Worm (Caenorhabditis elegans) whole organism, L4 larva: Measurements from ENCODE around the gene C49C8.3.

Experiments used
- R02D3.7 ChIP-seq: fragments of 150-350 bp; sonication (generic microtip); optimal IDR thresholded peaks from 3 replicates; lab custom pipeline; 2014; ENCODE audit warnings: missing biosample characterization, missing genetic modification characterization
- lin-39 ChIP-seq: fragments of 150-350 bp; optimal IDR thresholded peaks from 2 replicates; lab custom pipeline; 2014; ENCODE audit warnings: missing biosample characterization, missing genetic modification reagents, missing genetic modification characterization
- nhr-28 ChIP-seq: fragments of 150-350 bp; optimal IDR thresholded peaks from 2 replicates; lab custom pipeline; 2014; ENCODE audit warnings: missing biosample characterization, missing genetic modification characterization
- rbr-2 ChIP-seq: sonication (generic microtip); optimal IDR thresholded peaks from 2 replicates; lab custom pipeline; 2016; ENCODE audit warnings: missing genotype, missing genetic modification characterization, missing compliant biosample characterization
- zag-1 ChIP-seq: fragments of 150-350 bp; optimal IDR thresholded peaks from 2 replicates; lab custom pipeline; 2014; ENCODE audit warnings: missing biosample characterization, missing genetic modification characterization

DNA sequence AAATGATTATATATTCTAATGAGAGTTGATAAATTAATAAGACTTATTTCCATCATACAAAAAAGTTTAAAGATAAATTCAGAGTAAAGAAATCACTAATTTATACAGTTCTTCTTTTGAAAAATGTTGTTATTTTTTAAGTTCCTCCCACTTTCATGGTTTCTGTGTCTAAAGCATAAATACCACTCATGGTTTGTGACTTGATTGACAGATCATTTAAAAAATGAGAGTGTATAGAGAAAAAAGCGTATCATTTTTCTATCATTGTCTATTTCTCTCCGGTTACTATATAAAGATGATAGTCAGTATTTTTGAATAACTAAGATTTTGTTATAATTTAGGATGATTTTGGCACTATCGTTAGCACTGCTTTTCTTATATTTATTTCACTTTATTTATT is 29.9 kb upstream of the C49C8.3 start, which contains the start of gene cyp-33E3:
- TF ChIP-seq zag-1 (tag; lab: Kevin White, UChicago) (no peak), lin-39 (tag; lab: Kevin White, UChicago) (no peak), nhr-28 (peak; percentile 90), rbr-2 (tag; lab: Kevin White, UChicago) (no peak), R02D3.7 (no peak)
